Worm (Caenorhabditis elegans) whole organism, mixed stage, embryonic: ENCODE results near the gene F55G11.1.

Experiments
- M03D4.4 ChIP-seq: sonication (generic microtip); optimal IDR thresholded peaks from 2 replicates; lab custom pipeline; 2017; ENCODE audit warnings: mild to moderate bottlenecking, missing genetic modification characterization, missing compliant biosample characterization
- bed-3 ChIP-seq: fragments of 200-800 bp; sonication (Bioruptor generic); optimal IDR thresholded peaks from 3 replicates; lab custom pipeline; 2018; ENCODE audit warnings: mild to moderate bottlenecking, missing genetic modification characterization, moderate library complexity, missing compliant biosample characterization
- blmp-1 ChIP-seq: fragments of 150-350 bp; optimal IDR thresholded peaks from 2 replicates; lab custom pipeline; 2014; ENCODE audit warnings: missing biosample characterization, missing genetic modification characterization
- ceh-39 ChIP-seq: fragments of 150-350 bp; optimal IDR thresholded peaks from 2 replicates; lab custom pipeline; 2014; ENCODE audit warnings: missing biosample characterization, missing genetic modification characterization
- ceh-43 ChIP-seq: fragments of 200-800 bp; sonication (Bioruptor generic); optimal IDR thresholded peaks from 2 replicates; lab custom pipeline; 2018; ENCODE audit warnings: mild to moderate bottlenecking, missing genetic modification characterization, moderate library complexity, missing compliant biosample characterization
- ceh-83 ChIP-seq: fragments of 200-800 bp; sonication (Bioruptor generic); optimal IDR thresholded peaks from 2 replicates; lab custom pipeline; 2018; ENCODE audit warnings: mild to moderate bottlenecking, missing genetic modification characterization, missing compliant biosample characterization
- ces-1 ChIP-seq: fragments of 150-350 bp; optimal IDR thresholded peaks from 2 replicates; lab custom pipeline; 2014; ENCODE audit warnings: missing biosample characterization, missing genetic modification reagents, missing genetic modification characterization
- cnd-1 ChIP-seq: fragments of 200-800 bp; sonication (Bioruptor generic); optimal IDR thresholded peaks from 2 replicates; lab custom pipeline; 2018; ENCODE audit warnings: mild to moderate bottlenecking, missing genetic modification characterization, missing compliant biosample characterization
- drap-1 ChIP-seq: fragments of 200-800 bp; sonication (Bioruptor generic); optimal IDR thresholded peaks from 3 replicates; lab custom pipeline; 2018; ENCODE audit warnings: mild to moderate bottlenecking, missing genetic modification characterization, missing compliant biosample characterization
- elt-1 ChIP-seq: sonication (generic microtip); optimal IDR thresholded peaks from 2 replicates; lab custom pipeline; 2017; ENCODE audit warnings: missing genetic modification characterization, mild to moderate bottlenecking, missing compliant biosample characterization, antibody characterized with exemption, moderate library complexity, borderline replicate concordance; ENCODE audit not compliant: insufficient read depth
- elt-3 ChIP-seq: fragments of 150-350 bp; optimal IDR thresholded peaks from 2 replicates; lab custom pipeline; 2014; ENCODE audit warnings: missing biosample characterization, missing genetic modification characterization
- flh-1 ChIP-seq: fragments of 200-800 bp; sonication (Bioruptor generic); optimal IDR thresholded peaks from 2 replicates; lab custom pipeline; 2018; ENCODE audit warnings: mild to moderate bottlenecking, missing genetic modification characterization, moderate library complexity, missing compliant biosample characterization
- ham-2 ChIP-seq: fragments of 200-800 bp; sonication (Bioruptor generic); optimal IDR thresholded peaks from 2 replicates; lab custom pipeline; 2018; ENCODE audit warnings: mild to moderate bottlenecking, missing genetic modification characterization, missing compliant biosample characterization
- hlh-1 ChIP-seq: fragments of 150-350 bp; optimal IDR thresholded peaks from 2 replicates; lab custom pipeline; 2014; ENCODE audit warnings: missing biosample characterization, missing genetic modification reagents, missing genetic modification characterization
- lin-13 ChIP-seq: fragments of 150-350 bp; optimal IDR thresholded peaks from 2 replicates; lab custom pipeline; 2014; ENCODE audit warnings: missing biosample characterization, missing genetic modification characterization
- lin-32 ChIP-seq: fragments of 200-800 bp; sonication (Bioruptor generic); optimal IDR thresholded peaks from 2 replicates; lab custom pipeline; 2018; ENCODE audit warnings: mild to moderate bottlenecking, missing genetic modification characterization, missing compliant biosample characterization
- lsy-2 ChIP-seq: fragments of 150-350 bp; optimal IDR thresholded peaks from 2 replicates; lab custom pipeline; 2014; ENCODE audit warnings: missing biosample characterization, missing genetic modification characterization
- mab-5 ChIP-seq: fragments of 150-350 bp; optimal IDR thresholded peaks from 2 replicates; lab custom pipeline; 2014; ENCODE audit warnings: missing biosample characterization, missing genetic modification characterization
- mep-1 ChIP-seq: fragments of 150-350 bp; optimal IDR thresholded peaks from 2 replicates; lab custom pipeline; 2017; ENCODE audit warnings: missing biosample characterization, missing genetic modification reagents, missing genetic modification characterization, inconsistent platforms
- mls-2 ChIP-seq: sonication (generic microtip); optimal IDR thresholded peaks from 2 replicates; lab custom pipeline; 2016; ENCODE audit warnings: mild to moderate bottlenecking, missing genetic modification characterization, moderate library complexity, missing compliant biosample characterization
- nhr-12 ChIP-seq: fragments of 150-350 bp; optimal IDR thresholded peaks from 2 replicates; lab custom pipeline; 2014; ENCODE audit warnings: missing biosample characterization, missing genetic modification characterization
- nhr-2 ChIP-seq: fragments of 150-350 bp; optimal IDR thresholded peaks from 2 replicates; lab custom pipeline; 2014; ENCODE audit warnings: missing biosample characterization, missing genetic modification characterization
- nhr-237 ChIP-seq: fragments of 150-350 bp; optimal IDR thresholded peaks from 2 replicates; lab custom pipeline; 2014; ENCODE audit warnings: missing biosample characterization, missing genetic modification characterization
- nhr-28 ChIP-seq: fragments of 150-350 bp; optimal IDR thresholded peaks from 2 replicates; lab custom pipeline; 2014; ENCODE audit warnings: missing biosample characterization, missing genetic modification characterization
- nhr-76 ChIP-seq: sonication (generic microtip); optimal IDR thresholded peaks from 2 replicates; lab custom pipeline; 2017; ENCODE audit warnings: missing biosample characterization, missing genetic modification characterization
- pha-4 ChIP-seq: fragments of 150-350 bp; optimal IDR thresholded peaks from 2 replicates; lab custom pipeline; 2018; ENCODE audit warnings: missing biosample characterization, missing genetic modification reagents, missing genetic modification characterization
- sem-2 ChIP-seq: fragments of 200-800 bp; sonication (Bioruptor generic); optimal IDR thresholded peaks from 2 replicates; lab custom pipeline; 2018; ENCODE audit warnings: mild to moderate bottlenecking, missing genetic modification characterization, missing compliant biosample characterization
- snpc-4 ChIP-seq: fragments of 150-350 bp; optimal IDR thresholded peaks from 2 replicates; lab custom pipeline; 2014; ENCODE audit warnings: missing biosample characterization, missing genetic modification characterization
- sptf-1 ChIP-seq: sonication (generic microtip); optimal IDR thresholded peaks from 2 replicates; lab custom pipeline; 2017; ENCODE audit warnings: mild to moderate bottlenecking, missing genetic modification characterization, moderate library complexity, missing compliant biosample characterization
- tbx-8 ChIP-seq: fragments of 200-800 bp; sonication (Bioruptor generic); optimal IDR thresholded peaks from 2 replicates; lab custom pipeline; 2018; ENCODE audit warnings: mild to moderate bottlenecking, missing genetic modification characterization, moderate library complexity, missing compliant biosample characterization
- unc-120 ChIP-seq: sonication (generic microtip); optimal IDR thresholded peaks from 2 replicates; lab custom pipeline; 2017; ENCODE audit warnings: missing genetic modification characterization, missing compliant biosample characterization; ENCODE audit not compliant: poor library complexity, severe bottlenecking
- unc-39 ChIP-seq: fragments of 150-350 bp; optimal IDR thresholded peaks from 2 replicates; lab custom pipeline; 2014; ENCODE audit warnings: missing biosample characterization, missing genetic modification characterization
- unc-62 ChIP-seq: fragments of 150-350 bp; optimal IDR thresholded peaks from 2 replicates; lab custom pipeline; 2014; ENCODE audit warnings: missing biosample characterization, missing genetic modification reagents, missing genetic modification characterization
- zip-8 ChIP-seq: fragments of 150-350 bp; optimal IDR thresholded peaks from 2 replicates; lab custom pipeline; 2014; ENCODE audit warnings: missing biosample characterization, missing genetic modification characterization
- ztf-11 ChIP-seq: fragments of 150-350 bp; optimal IDR thresholded peaks from 2 replicates; lab custom pipeline; 2014; ENCODE audit warnings: missing biosample characterization, missing genetic modification characterization

Gene F55G11.1

DNA sequence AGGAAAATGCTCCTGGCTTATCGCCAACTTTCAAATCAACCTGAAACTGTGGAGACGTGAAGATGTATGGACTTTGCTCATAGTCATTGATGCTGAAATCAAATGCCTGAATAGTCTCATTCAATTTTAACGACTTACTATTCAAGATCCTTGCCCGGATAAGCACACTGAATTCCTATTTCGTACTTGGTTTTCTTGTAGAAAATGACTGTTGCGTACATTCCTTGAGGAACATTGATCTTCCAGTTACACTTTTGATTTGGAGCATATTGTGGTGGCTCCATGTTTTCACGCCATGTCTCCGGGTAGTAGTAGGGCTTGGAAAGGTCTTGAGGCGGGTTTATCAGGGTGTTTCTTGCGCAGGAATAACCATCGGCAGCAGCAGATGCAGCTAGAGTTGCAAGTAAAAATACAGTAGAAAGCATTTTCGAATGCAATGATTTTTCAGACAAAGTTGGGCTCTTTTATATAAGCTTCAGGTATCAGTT lies 31.8 kb downstream of the F55G11.1 start, which contains the start of gene irg-6:
irg-6 (minus strand) TSS at position 438 of the 488 bp plus-strand sequence.
- TF ChIP-seq drap-1 (GFP tag; lab: Kevin White, UChicago) (no peak), elt-3 (no peak), lsy-2 (tag; lab: Kevin White, UChicago) (no peak), mab-5 (tag; lab: Kevin White, UChicago) (no peak), lin-13 (tag; lab: Kevin White, UChicago) (no peak), hlh-1 (tag; lab: Kevin White, UChicago) (no peak), elt-1 (no peak), unc-39 (tag; lab: Kevin White, UChicago) (no peak), snpc-4 (tag; lab: Kevin White, UChicago) (no peak), sptf-1 (tag; lab: Kevin White, UChicago) (no peak), pha-4 (no peak), ceh-39 (tag; lab: Kevin White, UChicago) (no peak), mep-1 (tag; lab: Kevin White, UChicago) (no peak), sem-2 (GFP tag; lab: Kevin White, UChicago) (no peak), blmp-1 (tag; lab: Kevin White, UChicago) (no peak), nhr-2 (no peak)

DNA sequence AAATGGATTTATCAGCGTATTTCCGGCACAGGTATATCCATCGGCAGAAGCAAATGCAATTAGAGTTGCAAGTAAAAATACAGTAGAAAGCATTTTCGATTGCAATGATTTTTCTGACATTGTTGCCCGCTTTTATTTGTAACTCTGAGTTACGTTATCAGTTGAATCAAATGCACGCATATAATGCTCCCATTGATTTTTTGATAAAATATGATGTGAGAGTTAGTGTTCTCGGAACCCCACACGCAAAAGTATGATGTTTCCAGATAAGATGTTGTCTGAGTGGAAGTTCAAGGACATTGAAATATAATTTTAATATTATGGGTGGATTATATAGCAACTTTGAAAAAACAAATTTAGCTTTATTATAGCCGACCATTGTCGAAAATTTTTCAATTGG lies 34.4 kb downstream of the F55G11.1 start, which contains the start of gene K08D8.5:
K08D8.5 (minus strand) TSS at position 140 of the 400 bp plus-strand sequence.
- no peak for TF ChIP-seq nhr-2
- TF ChIP-seq ham-2 (GFP tag; lab: Kevin White, UChicago), result no peak
- no peak for TF ChIP-seq hlh-1 (tag; lab: Kevin White, UChicago)
- TF ChIP-seq pha-4, result no peak
- TF ChIP-seq nhr-76, result no peak
- no peak for TF ChIP-seq unc-62 (GFP tag; lab: Kevin White, UChicago)
- TF ChIP-seq elt-1, result no peak
- no peak for TF ChIP-seq tbx-8
- no peak for TF ChIP-seq nhr-28 (tag; lab: Kevin White, UChicago)
- no peak for TF ChIP-seq drap-1 (GFP tag; lab: Kevin White, UChicago)
- TF ChIP-seq flh-1 (GFP tag; lab: Kevin White, UChicago), result no peak
- TF ChIP-seq mep-1 (tag; lab: Kevin White, UChicago), result no peak
- TF ChIP-seq sptf-1 (tag; lab: Kevin White, UChicago), result no peak
- TF ChIP-seq cnd-1 (tag; lab: Kevin White, UChicago), result no peak
- no peak for TF ChIP-seq nhr-237
- no peak for TF ChIP-seq snpc-4 (tag; lab: Kevin White, UChicago)

DNA sequence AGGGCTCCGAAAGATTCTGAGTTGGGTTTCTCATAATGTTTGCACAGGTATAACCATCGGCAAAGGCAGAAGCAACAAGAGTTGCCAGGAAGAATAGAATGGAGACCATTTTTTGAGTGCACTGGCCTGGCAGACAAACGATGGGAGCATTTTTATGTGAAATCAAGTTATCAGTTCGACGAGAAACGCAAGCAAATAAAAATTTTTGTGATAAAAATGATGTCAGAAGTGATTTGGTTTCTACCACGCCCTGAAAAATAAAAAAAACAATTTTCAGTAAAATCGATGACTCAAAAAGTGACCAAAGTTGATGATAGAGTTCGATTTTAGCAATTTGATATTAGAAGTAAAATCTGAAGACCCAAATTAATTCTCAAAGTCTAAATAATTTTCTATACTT lies 36.5 kb downstream of the F55G11.1 start, which contains the start of gene K08D8.4:
K08D8.4 (minus strand) TSS at position 128 of the 400 bp plus-strand sequence.
- TF ChIP-seq ham-2 (GFP tag; lab: Kevin White, UChicago), result no peak
- no peak for TF ChIP-seq tbx-8
- TF ChIP-seq ceh-83 (GFP tag; lab: Kevin White, UChicago), result no peak
- no peak for TF ChIP-seq unc-39 (tag; lab: Kevin White, UChicago)
- no peak for TF ChIP-seq mls-2
- no peak for TF ChIP-seq nhr-28 (tag; lab: Kevin White, UChicago)

DNA sequence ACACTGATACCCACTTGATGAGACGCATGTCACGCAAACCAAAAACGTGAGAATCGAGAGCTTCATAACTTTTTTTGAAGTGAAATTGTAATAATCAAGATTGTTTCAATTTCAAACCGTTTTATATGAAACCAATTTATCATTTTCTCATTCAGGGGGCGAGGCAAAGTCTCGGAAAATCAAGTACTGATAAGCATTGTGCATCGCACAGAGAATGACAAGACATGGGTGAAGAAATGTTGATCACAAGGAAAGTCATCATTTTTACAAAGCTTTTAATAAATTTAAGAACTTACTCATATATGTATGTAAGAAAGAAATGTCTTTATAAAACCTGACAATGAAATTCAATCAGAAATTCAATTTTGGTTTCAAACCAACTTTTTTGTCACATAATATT lies 39.9 kb downstream of the F55G11.1 start, which contains the start of gene K08D8.3:
K08D8.3 (minus strand) TSS at position 131 of the 400 bp plus-strand sequence.
- TF ChIP-seq ceh-43 (GFP tag; lab: Kevin White, UChicago) (no peak), snpc-4 (tag; lab: Kevin White, UChicago) (no peak), hlh-1 (tag; lab: Kevin White, UChicago) (no peak), M03D4.4 (tag; lab: Kevin White, UChicago) (no peak), sptf-1 (tag; lab: Kevin White, UChicago) (no peak), tbx-8 (no peak), mls-2 (no peak), lin-13 (tag; lab: Kevin White, UChicago) (no peak), sem-2 (GFP tag; lab: Kevin White, UChicago) (no peak), flh-1 (GFP tag; lab: Kevin White, UChicago) (no peak), pha-4 (no peak), ztf-11 (no peak), unc-62 (GFP tag; lab: Kevin White, UChicago) (no peak), ham-2 (GFP tag; lab: Kevin White, UChicago) (no peak), nhr-12 (tag; lab: Kevin White, UChicago) (no peak)

DNA sequence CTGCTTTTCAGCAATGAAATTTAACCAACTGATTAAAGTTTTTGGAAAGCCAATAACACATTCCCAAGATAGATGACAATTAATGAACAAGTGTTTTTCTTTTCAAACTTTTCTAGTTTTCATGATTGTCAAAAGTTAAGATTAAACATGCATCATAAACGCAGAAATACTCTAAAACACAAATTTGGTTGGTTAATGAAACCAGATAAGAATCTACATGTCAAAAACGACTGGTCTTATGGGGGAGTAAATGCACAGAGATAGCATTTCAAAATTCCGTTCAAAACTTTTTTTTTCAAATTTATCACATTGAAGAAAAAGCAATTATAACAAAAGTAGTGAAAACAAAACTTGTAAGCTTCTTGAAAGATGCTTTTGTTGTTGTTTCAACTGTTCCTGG lies 42.7 kb downstream of the F55G11.1 start:
- no peak for TF ChIP-seq nhr-28 (tag; lab: Kevin White, UChicago)
- TF ChIP-seq pha-4, result no peak
- no peak for TF ChIP-seq flh-1 (GFP tag; lab: Kevin White, UChicago)
- TF ChIP-seq blmp-1 (tag; lab: Kevin White, UChicago), result no peak
- no peak for TF ChIP-seq ceh-43 (GFP tag; lab: Kevin White, UChicago)
- no peak for TF ChIP-seq ceh-83 (GFP tag; lab: Kevin White, UChicago)
- no peak for TF ChIP-seq mab-5 (tag; lab: Kevin White, UChicago)
- TF ChIP-seq ztf-11, result no peak
- no peak for TF ChIP-seq lin-32 (GFP tag; lab: Kevin White, UChicago)
- no peak for TF ChIP-seq bed-3
- TF ChIP-seq lin-13 (tag; lab: Kevin White, UChicago), result no peak
- TF ChIP-seq cnd-1 (tag; lab: Kevin White, UChicago), result no peak
- TF ChIP-seq ces-1 (GFP tag; lab: Kevin White, UChicago), result no peak
- TF ChIP-seq mls-2, result no peak
- TF ChIP-seq elt-3, result no peak
- TF ChIP-seq nhr-76, result no peak
- no peak for TF ChIP-seq ceh-39 (tag; lab: Kevin White, UChicago)
- TF ChIP-seq unc-120 (tag; lab: Kevin White, UChicago), result no peak
- no peak for TF ChIP-seq nhr-12 (tag; lab: Kevin White, UChicago)
- no peak for TF ChIP-seq zip-8 (tag; lab: Kevin White, UChicago)
